Worm (Caenorhabditis elegans) whole organism, young adult: ENCODE data around the gene Y50D4A.1.

Experiments used
- C17E4.6 ChIP-seq: fragments of 200-800 bp; sonication (Bioruptor generic); IDR thresholded peaks from 2 replicates; pipeline ENCODE4 v1.3.6; 2022; ENCODE audit warnings: missing genetic modification reagents, missing genetic modification characterization, missing compliant biosample characterization
- F22D6.2 ChIP-seq: sonication (generic microtip); optimal IDR thresholded peaks from 2 replicates; lab custom pipeline; 2016; ENCODE audit warnings: mild to moderate bottlenecking, missing genetic modification characterization, missing compliant biosample characterization
- F52B5.7 ChIP-seq: sonication (generic microtip); optimal IDR thresholded peaks from 2 replicates; lab custom pipeline; 2016; ENCODE audit warnings: mild to moderate bottlenecking, missing genetic modification characterization, missing compliant biosample characterization
- F55B11.4 ChIP-seq: sonication (generic microtip); optimal IDR thresholded peaks from 2 replicates; lab custom pipeline; 2016; ENCODE audit warnings: missing compliant biosample characterization, missing genetic modification characterization, borderline replicate concordance; ENCODE audit not compliant: insufficient read depth
- F57A8.1 ChIP-seq: fragments of 200-800 bp; sonication (Bioruptor generic); optimal IDR thresholded peaks from 2 replicates; lab custom pipeline; 2018; ENCODE audit warnings: mild to moderate bottlenecking, missing genetic modification characterization, moderate library complexity, missing compliant biosample characterization
- K11D2.4 ChIP-seq: fragments of 200-800 bp; sonication (Bioruptor generic); IDR thresholded peaks from 2 replicates; pipeline ENCODE4 v1.3.6; 2022; ENCODE audit warnings: missing genetic modification reagents, missing genetic modification characterization, missing compliant biosample characterization
- T26A5.8 ChIP-seq: sonication (generic microtip); optimal IDR thresholded peaks from 2 replicates; lab custom pipeline; 2016; ENCODE audit warnings: missing genetic modification characterization, missing compliant biosample characterization
- Y53G8AR.9 ChIP-seq: fragments of 200-800 bp; sonication (Bioruptor generic); conservative IDR thresholded peaks from 2 replicates; pipeline ENCODE4 v1.3.6; 2022; ENCODE audit warnings: missing genetic modification reagents, missing genetic modification characterization, missing compliant biosample characterization
- Y67H2A.10 ChIP-seq: fragments of 200-800 bp; sonication (Bioruptor generic); conservative IDR thresholded peaks from 2 replicates; pipeline ENCODE4 v1.3.6; 2022; ENCODE audit warnings: missing genetic modification reagents, missing genetic modification characterization, missing compliant biosample characterization
- akir-1 ChIP-seq: fragments of 200-800 bp; sonication (Bioruptor generic); optimal IDR thresholded peaks from 2 replicates; lab custom pipeline; 2018; ENCODE audit warnings: mild to moderate bottlenecking, missing genetic modification characterization, moderate library complexity, missing compliant biosample characterization
- aptf-3 ChIP-seq: fragments of 200-800 bp; sonication (Bioruptor generic); IDR thresholded peaks from 2 replicates; pipeline ENCODE4 v1.3.6; 2022; ENCODE audit warnings: missing genetic modification characterization, missing compliant biosample characterization
- athp-1 ChIP-seq: sonication (generic microtip); optimal IDR thresholded peaks from 2 replicates; lab custom pipeline; 2017; ENCODE audit warnings: mild to moderate bottlenecking, missing genetic modification characterization, missing compliant biosample characterization
- attf-3 ChIP-seq: fragments of 200-800 bp; sonication (Bioruptor generic); conservative IDR thresholded peaks from 2 replicates; pipeline ENCODE4 v1.3.6; 2022; ENCODE audit warnings: missing genetic modification reagents, missing genetic modification characterization, missing compliant biosample characterization
- attf-6 ChIP-seq: fragments of 200-800 bp; sonication (Bioruptor generic); IDR thresholded peaks from 2 replicates; pipeline ENCODE4 v1.3.6; 2022; ENCODE audit warnings: missing genetic modification reagents, missing genetic modification characterization, missing compliant biosample characterization
- ceh-100 ChIP-seq: fragments of 200-800 bp; sonication (Bioruptor generic); IDR thresholded peaks from 2 replicates; pipeline ENCODE4 v1.3.6; 2022; ENCODE audit warnings: missing genetic modification reagents, missing genetic modification characterization, missing compliant biosample characterization
- ceh-27 ChIP-seq: fragments of 200-800 bp; sonication (Bioruptor generic); optimal IDR thresholded peaks from 2 replicates; lab custom pipeline; 2018; ENCODE audit warnings: mild to moderate bottlenecking, missing genetic modification characterization, moderate library complexity, missing compliant biosample characterization
- ceh-58 ChIP-seq: fragments of 200-800 bp; sonication (Bioruptor generic); IDR thresholded peaks from 2 replicates; pipeline ENCODE4 v1.3.6; 2022; ENCODE audit warnings: missing genetic modification characterization, missing compliant biosample characterization
- ceh-91 ChIP-seq: fragments of 200-800 bp; sonication (Bioruptor generic); IDR thresholded peaks from 2 replicates; pipeline ENCODE4 v1.3.6; 2022; ENCODE audit warnings: missing genetic modification reagents, missing genetic modification characterization, missing compliant biosample characterization
- die-1 ChIP-seq: sonication (generic microtip); optimal IDR thresholded peaks from 2 replicates; lab custom pipeline; 2016; ENCODE audit warnings: missing genotype, mild to moderate bottlenecking, missing genetic modification characterization, missing compliant biosample characterization
- dpff-1 ChIP-seq: sonication (generic microtip); optimal IDR thresholded peaks from 2 replicates; lab custom pipeline; 2017; ENCODE audit warnings: mild to moderate bottlenecking, missing genetic modification characterization, missing compliant biosample characterization
- ets-4 ChIP-seq: fragments of 200-800 bp; sonication (Bioruptor generic); optimal IDR thresholded peaks from 2 replicates; lab custom pipeline; 2018; ENCODE audit warnings: mild to moderate bottlenecking, missing genetic modification characterization, missing compliant biosample characterization
- gei-17 ChIP-seq: fragments of 200-800 bp; sonication (Bioruptor generic); optimal IDR thresholded peaks from 2 replicates; lab custom pipeline; 2018; ENCODE audit warnings: mild to moderate bottlenecking, missing genetic modification characterization, missing compliant biosample characterization
- him-1 ChIP-seq: sonication (generic microtip); optimal IDR thresholded peaks from 2 replicates; lab custom pipeline; 2016; ENCODE audit warnings: missing genotype, missing genetic modification reagents, missing genetic modification characterization, missing compliant biosample characterization
- hmg-1.2 ChIP-seq: fragments of 200-800 bp; sonication (Bioruptor generic); IDR thresholded peaks from 2 replicates; pipeline ENCODE4 v1.3.6; 2022; ENCODE audit warnings: missing genetic modification reagents, missing genetic modification characterization, missing compliant biosample characterization
- lag-1 ChIP-seq: fragments of 200-800 bp; sonication (Bioruptor generic); IDR thresholded peaks from 2 replicates; pipeline ENCODE4 v1.3.6; 2022; ENCODE audit warnings: missing genetic modification reagents, missing genetic modification characterization, missing compliant biosample characterization
- lin-26 ChIP-seq: fragments of 200-800 bp; sonication (Bioruptor generic); IDR thresholded peaks from 2 replicates; pipeline ENCODE4 v1.3.6; 2022; ENCODE audit warnings: missing genetic modification reagents, missing genetic modification characterization, missing compliant biosample characterization
- lin-35 ChIP-seq, 3 experiments: fragments of 150-350 bp in 2 of 3; sonication (generic microtip) in 1 of 3; optimal IDR thresholded peaks; 2 replicates each; lab custom pipeline; 2014 to 2018; ENCODE audit warnings: missing biosample characterization in 3 of 3, missing genetic modification characterization in 3 of 3, missing genetic modification reagents in 3 of 3
- lin-40 ChIP-seq: sonication (generic microtip); optimal IDR thresholded peaks from 2 replicates; lab custom pipeline; 2016; ENCODE audit warnings: missing genetic modification characterization, mild to moderate bottlenecking, missing compliant biosample characterization, missing genotype, missing genetic modification reagents
- lsl-1 ChIP-seq: fragments of 200-800 bp; sonication (Bioruptor generic); optimal IDR thresholded peaks from 2 replicates; lab custom pipeline; 2018; ENCODE audit warnings: mild to moderate bottlenecking, missing genetic modification characterization, moderate library complexity, missing compliant biosample characterization
- madf-3 ChIP-seq: fragments of 200-800 bp; sonication (Bioruptor generic); IDR thresholded peaks from 2 replicates; pipeline ENCODE4 v1.3.6; 2022; ENCODE audit warnings: missing genetic modification reagents, missing genetic modification characterization, missing compliant biosample characterization
- mes-4 ChIP-seq: sonication (generic microtip); optimal IDR thresholded peaks from 2 replicates; lab custom pipeline; 2016; ENCODE audit warnings: missing genotype, missing genetic modification characterization, missing compliant biosample characterization
- mxl-1 ChIP-seq: sonication (generic microtip); optimal IDR thresholded peaks from 2 replicates; lab custom pipeline; 2016; ENCODE audit warnings: missing genetic modification characterization, missing compliant biosample characterization
- nfya-2 ChIP-seq: fragments of 200-800 bp; sonication (Bioruptor generic); IDR thresholded peaks from 2 replicates; pipeline ENCODE4 v1.3.6; 2022; ENCODE audit warnings: missing genetic modification reagents, missing genetic modification characterization, missing compliant biosample characterization
- nfyb-1 ChIP-seq: fragments of 200-800 bp; sonication (Bioruptor generic); IDR thresholded peaks from 2 replicates; pipeline ENCODE4 v1.3.6; 2022; ENCODE audit warnings: missing genetic modification reagents, missing genetic modification characterization, missing compliant biosample characterization
- nhr-179 ChIP-seq: sonication (generic microtip); optimal IDR thresholded peaks from 2 replicates; lab custom pipeline; 2016; ENCODE audit warnings: mild to moderate bottlenecking, missing genetic modification characterization, missing compliant biosample characterization
- nhr-90 ChIP-seq: sonication (generic microtip); optimal IDR thresholded peaks from 2 replicates; lab custom pipeline; 2016; ENCODE audit warnings: missing genotype, mild to moderate bottlenecking, missing genetic modification characterization, missing compliant biosample characterization
- pha-4 ChIP-seq: fragments of 150-350 bp; sonication (generic microtip); optimal IDR thresholded peaks from 2 replicates; lab custom pipeline; 2014; ENCODE audit warnings: missing biosample characterization, missing genetic modification reagents, missing genetic modification characterization
- sdz-38 ChIP-seq: sonication (generic microtip); optimal IDR thresholded peaks from 2 replicates; lab custom pipeline; 2016; ENCODE audit warnings: missing genotype, missing genetic modification characterization, missing compliant biosample characterization
- snpc-1.3 ChIP-seq: sonication (generic microtip); optimal IDR thresholded peaks from 2 replicates; lab custom pipeline; 2017; ENCODE audit warnings: missing genetic modification characterization, mild to moderate bottlenecking, missing compliant biosample characterization, antibody characterized with exemption, moderate library complexity, missing genotype, missing genetic modification reagents; ENCODE audit not compliant: insufficient read depth
- snpc-4 ChIP-seq, 5 experiments: fragments of 150-350 bp in 1 of 5; sonication (generic microtip) in 4 of 5; optimal IDR thresholded peaks; 2 replicates each; lab custom pipeline; 2014 to 2018; ENCODE audit warnings: missing genetic modification characterization in 5 of 5, missing biosample characterization in 3 of 5, antibody characterized with exemption in 2 of 5, mild to moderate bottlenecking in 2 of 5, missing compliant biosample characterization in 2 of 5, missing genotype in 2 of 5, moderate library complexity in 2 of 5, missing genetic modification reagents in 1 of 5
- sptf-2 ChIP-seq: fragments of 200-800 bp; sonication (Bioruptor generic); optimal IDR thresholded peaks from 2 replicates; lab custom pipeline; 2018; ENCODE audit warnings: mild to moderate bottlenecking, missing genetic modification characterization, missing compliant biosample characterization
- tbx-9 ChIP-seq: sonication (generic microtip); optimal IDR thresholded peaks from 2 replicates; lab custom pipeline; 2016; ENCODE audit warnings: borderline replicate concordance, missing genetic modification characterization, inconsistent platforms, missing compliant biosample characterization
- unc-62 ChIP-seq: fragments of 150-350 bp; optimal IDR thresholded peaks from 2 replicates; lab custom pipeline; 2014; ENCODE audit warnings: missing biosample characterization, missing genetic modification reagents, missing genetic modification characterization
- zfh-2 ChIP-seq: fragments of 200-800 bp; sonication (Bioruptor generic); conservative IDR thresholded peaks from 2 replicates; pipeline ENCODE4 v1.3.6; 2022; ENCODE audit warnings: missing genetic modification reagents, missing genetic modification characterization, missing compliant biosample characterization
- ztf-26 ChIP-seq: sonication (generic microtip); optimal IDR thresholded peaks from 2 replicates; lab custom pipeline; 2017; ENCODE audit warnings: missing genetic modification characterization, missing compliant biosample characterization
- ztf-28 ChIP-seq: fragments of 200-800 bp; sonication (Bioruptor generic); IDR thresholded peaks from 2 replicates; pipeline ENCODE4 v1.3.6; 2022; ENCODE audit warnings: missing genetic modification reagents, missing genetic modification characterization, missing compliant biosample characterization

Y50D4A.1 gene

DNA sequence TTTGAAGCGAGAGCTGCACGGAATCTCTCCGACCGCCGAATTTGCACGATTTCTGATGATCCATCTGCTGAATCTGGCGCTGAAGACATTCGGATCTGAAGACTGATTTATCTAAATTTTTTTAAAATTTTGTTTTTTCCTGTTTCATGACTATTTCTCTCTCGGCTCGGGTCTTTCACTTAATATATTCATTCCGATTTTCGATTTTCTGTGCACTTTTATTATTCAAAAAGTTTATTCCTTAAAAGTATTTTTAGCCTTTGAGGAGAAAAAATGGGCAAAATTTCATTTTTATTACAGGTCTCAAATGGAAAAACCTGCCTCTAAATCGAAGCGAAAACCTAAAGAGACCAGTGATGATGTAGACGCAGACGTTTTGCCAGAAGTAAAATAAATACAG, at the start of gene Y50D4A.1:
Gene Y50D4A.1 (plus strand): TSS at position 301 of the 400 bp plus-strand sequence.
- TF ChIP-seq aptf-3 (GFP tag; lab: Robert Waterston, UW) (no peak), attf-3 (GFP tag; lab: Robert Waterston, UW) (no peak), F55B11.4 (no peak), lin-26 (GFP tag; lab: Robert Waterston, UW) (no peak), pha-4 (tag; lab: Kevin White, UChicago) (no peak), dpff-1 (no peak)

DNA sequence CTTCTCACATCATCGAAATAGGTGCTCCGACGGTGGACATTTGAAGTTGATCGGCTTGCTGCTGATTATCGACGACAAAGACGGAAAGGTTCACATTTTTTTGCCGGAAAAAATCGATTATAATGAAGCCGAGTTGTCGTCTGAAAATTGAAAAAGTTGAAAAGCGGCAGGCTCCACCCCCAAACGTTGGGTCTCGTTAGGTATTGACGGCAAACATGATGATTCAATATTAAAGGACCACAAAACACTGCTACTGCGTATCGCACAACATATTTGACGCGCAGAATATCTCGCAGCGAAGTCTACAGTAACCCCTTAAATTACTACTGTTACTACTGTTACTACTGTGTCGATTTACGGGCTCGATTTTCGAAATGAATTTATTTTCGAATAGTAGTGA, 49.4 kb upstream of the Y50D4A.1 start:
- TF ChIP-seq pha-4 (tag; lab: Kevin White, UChicago) (no peak), sdz-38 (tag; lab: Kevin White, UChicago) (no peak), unc-62 (GFP tag; lab: Kevin White, UChicago) (no peak), K11D2.4 (GFP tag; lab: Robert Waterston, UW) (0 out of 2 replicates have a peak, but pooled peaks have one; percentile 52), lsl-1 (GFP tag; lab: Kevin White, UChicago) (peak; percentile 36), snpc-4 (GFP tag; optimal IDR thresholded peaks at IDR 0.05; lab: Kevin White, UChicago) (no peak), snpc-4 (tag; optimal IDR thresholded peaks at IDR 0.05; lab: Kevin White, UChicago) (no peak), F22D6.2 (tag; lab: Kevin White, UChicago) (no peak), ceh-27 (GFP tag; lab: Kevin White, UChicago) (no peak), hmg-1.2 (peak; percentile 30; the same call in 1 of the 2 replicates), mes-4 (tag; lab: Kevin White, UChicago) (no peak), ceh-91 (GFP tag; lab: Robert Waterston, UW) (peak; percentile 57; the same call in 1 of the 2 replicates), athp-1 (tag; lab: Kevin White, UChicago) (peak; percentile 41), nfya-2 (no peak), ceh-100 (GFP tag; lab: Robert Waterston, UW) (no peak), nhr-90 (tag; lab: Kevin White, UChicago) (no peak), die-1 (tag; lab: Kevin White, UChicago) (no peak), lin-26 (GFP tag; lab: Robert Waterston, UW) (no peak), ceh-58 (GFP tag; lab: Robert Waterston, UW) (no peak), ztf-28 (0 out of 2 replicates have a peak, but pooled peaks have one; percentile 36), lag-1 (GFP tag; lab: Robert Waterston, UW) (no peak), Y53G8AR.9 (peak; percentile 67; the same call in 1 of the 2 replicates), dpff-1 (peak; percentile 5), ztf-26 (tag; lab: Kevin White, UChicago) (peak; percentile 49), F57A8.1 (GFP tag; lab: Kevin White, UChicago) (no peak), F55B11.4 (no peak), ets-4 (GFP tag; lab: Kevin White, UChicago) (no peak), attf-6 (GFP tag; lab: Robert Waterston, UW) (no peak), Y67H2A.10 (GFP tag; lab: Robert Waterston, UW) (0 out of 2 replicates have a peak, but pooled peaks have one; percentile 59), zfh-2 (GFP tag; lab: Robert Waterston, UW) (no peak), C17E4.6 (GFP tag; lab: Robert Waterston, UW) (peak; percentile 53), him-1 (tag; lab: Kevin White, UChicago) (no peak), gei-17 (peak; percentile 41), F52B5.7 (peak; percentile 87), nfyb-1 (GFP tag; lab: Robert Waterston, UW) (peak; percentile 86), T26A5.8 (tag; lab: Kevin White, UChicago) (no peak), madf-3 (GFP tag; lab: Robert Waterston, UW) (no peak), nhr-179 (tag; lab: Kevin White, UChicago) (no peak), sptf-2 (no peak), tbx-9 (no peak), lin-35 (GFP tag; optimal IDR thresholded peaks at IDR 0.05; lab: Kevin White, UChicago) (no peak), mxl-1 (no peak), snpc-1.3 (tag; lab: Kevin White, UChicago) (no peak), akir-1 (GFP tag; lab: Kevin White, UChicago) (no peak), lin-40 (tag; lab: Kevin White, UChicago) (peak; percentile 15)
